Worm (Caenorhabditis elegans): ENCODE measurements around the gene rrf-3.

- TF ChIP-seq ets-4 (tag; optimal IDR thresholded peaks at IDR 0.05) (no peak), pqm-1 (tag; optimal IDR thresholded peaks at IDR 0.05) (no peak), tbx-2 (tag; optimal IDR thresholded peaks at IDR 0.05) (no peak), ceh-48 (tag; optimal IDR thresholded peaks at IDR 0.05) (no peak), ceh-45 (GFP tag; IDR thresholded peaks at IDR 0.05) (no peak), elt-2 (tag; optimal IDR thresholded peaks at IDR 0.05) (no peak), K02D7.2 (tag; optimal IDR thresholded peaks at IDR 0.05) (no peak), ahr-1 (tag; optimal IDR thresholded peaks at IDR 0.05) (no peak), K09A11.1 (tag; optimal IDR thresholded peaks at IDR 0.05; ENCODE audit: insufficient read depth) (no peak)
Measured at ce11 chrII:8216922-8217321, 54.7 kb downstream of the rrf-3 start, which contains the start of gene ifg-1.

Data from whole organism, late embryonic.